Worm (Caenorhabditis elegans) whole organism, L2 larva: ENCODE measurements around the gene ani-3.

Experiments used
- F13H6.1 ChIP-seq: sonication (generic microtip); optimal IDR thresholded peaks from 2 replicates; lab custom pipeline; 2016; ENCODE audit warnings: missing genetic modification characterization, missing compliant biosample characterization
- aly-2 ChIP-seq: fragments of 150-350 bp; optimal IDR thresholded peaks from 2 replicates; lab custom pipeline; 2014; ENCODE audit warnings: missing biosample characterization, missing genetic modification characterization
- ama-1 ChIP-seq: fragments of 150-350 bp; optimal IDR thresholded peaks from 2 replicates; lab custom pipeline; 2018; ENCODE audit warnings: inconsistent platforms
- blmp-1 ChIP-seq: sonication (generic microtip); optimal IDR thresholded peaks from 2 replicates; lab custom pipeline; 2017; ENCODE audit warnings: missing genetic modification characterization, mild to moderate bottlenecking, missing compliant biosample characterization, antibody characterized with exemption, moderate library complexity; ENCODE audit not compliant: insufficient read depth
- crh-2 ChIP-seq: sonication (generic microtip); optimal IDR thresholded peaks from 2 replicates; lab custom pipeline; 2017; ENCODE audit warnings: missing biosample characterization, missing genetic modification characterization
- egl-27 ChIP-seq: sonication (generic microtip); optimal IDR thresholded peaks from 3 replicates; lab custom pipeline; 2017; ENCODE audit warnings: missing biosample characterization, missing genetic modification reagents, missing genetic modification characterization
- fos-1 ChIP-seq: fragments of 150-350 bp; optimal IDR thresholded peaks from 2 replicates; lab custom pipeline; 2014; ENCODE audit warnings: missing biosample characterization, missing genetic modification characterization
- lin-39 ChIP-seq: fragments of 150-350 bp; optimal IDR thresholded peaks from 2 replicates; lab custom pipeline; 2014; ENCODE audit warnings: missing biosample characterization, missing genetic modification reagents, missing genetic modification characterization
- mdl-1 ChIP-seq, 2 experiments: fragments of 150-350 bp in 1 of 2; sonication (generic microtip) in 1 of 2; optimal IDR thresholded peaks; 2 replicates each; lab custom pipeline; 2017; ENCODE audit warnings: missing biosample characterization in 2 of 2, missing genetic modification characterization in 2 of 2
- nhr-25 ChIP-seq: fragments of 150-350 bp; sonication (generic microtip); optimal IDR thresholded peaks from 3 replicates; lab custom pipeline; 2014; ENCODE audit warnings: missing biosample characterization, missing genetic modification characterization
- nhr-6 ChIP-seq: fragments of 150-350 bp; optimal IDR thresholded peaks from 2 replicates; lab custom pipeline; 2014; ENCODE audit warnings: missing biosample characterization, missing genetic modification characterization
- ztf-11 ChIP-seq: sonication (generic microtip); optimal IDR thresholded peaks from 2 replicates; lab custom pipeline; 2017; ENCODE audit warnings: missing biosample characterization, missing genetic modification characterization

DNA sequence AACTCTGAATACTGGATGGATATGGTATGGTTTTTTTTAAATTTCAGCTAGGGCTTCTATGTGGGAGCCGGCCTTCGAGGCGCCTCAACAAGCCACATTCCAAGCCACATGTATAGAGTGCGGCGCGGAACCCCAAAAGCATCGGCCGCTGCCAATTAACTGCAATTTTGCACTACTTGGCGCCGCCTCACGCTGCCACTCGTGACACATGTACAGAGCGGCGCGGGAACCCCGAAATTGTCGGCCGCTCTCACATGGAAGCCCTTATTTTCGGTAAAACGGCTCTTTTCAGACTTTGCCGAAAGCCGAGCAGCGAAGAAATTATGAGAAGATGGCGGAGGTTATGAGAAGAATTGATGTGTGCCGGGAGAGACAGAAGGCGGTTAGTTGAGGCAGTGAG lies 46.3 kb downstream of the ani-3 start:
- TF ChIP-seq mdl-1 (tag; optimal IDR thresholded peaks at IDR 0.05; lab: Kevin White, UChicago) = no peak
- TF ChIP-seq aly-2 (tag; lab: Kevin White, UChicago) = no peak
- TF ChIP-seq ama-1 (lab: Kevin White, UChicago) = no peak
- no peak for TF ChIP-seq lin-39 (tag; lab: Kevin White, UChicago)
- TF ChIP-seq fos-1 (tag; lab: Kevin White, UChicago) = no peak
- no peak for TF ChIP-seq F13H6.1 (tag; lab: Kevin White, UChicago)
- TF ChIP-seq egl-27 = no peak
- no peak for TF ChIP-seq nhr-25 (tag; lab: Kevin White, UChicago)
- TF ChIP-seq crh-2 (tag; lab: Kevin White, UChicago) = no peak
- TF ChIP-seq ztf-11 = no peak
- TF ChIP-seq blmp-1 (tag; lab: Kevin White, UChicago) = no peak
- TF ChIP-seq nhr-6 (tag; lab: Kevin White, UChicago) = no peak
